Worm (Caenorhabditis elegans): ENCODE data around the gene C33D9.8.

Gene C33D9.8

ce11 chrIV:8822598-8822997 is 36.0 kb upstream of the C33D9.8 start:
- TF ChIP-seq ces-1 (GFP tag; optimal IDR thresholded peaks at IDR 0.05): no peak
- TF ChIP-seq mls-2 (tag; optimal IDR thresholded peaks at IDR 0.05): no peak
- no peak for TF ChIP-seq nhr-237 (tag; optimal IDR thresholded peaks at IDR 0.05)
- TF ChIP-seq lsy-2 (tag; optimal IDR thresholded peaks at IDR 0.05): no peak
- TF ChIP-seq blmp-1 (tag; optimal IDR thresholded peaks at IDR 0.05): no peak
- TF ChIP-seq nhr-2 (tag; optimal IDR thresholded peaks at IDR 0.05): no peak
- no peak for TF ChIP-seq ceh-39 (tag; optimal IDR thresholded peaks at IDR 0.05)
- no peak for TF ChIP-seq pha-4 (tag; optimal IDR thresholded peaks at IDR 0.05)
- no peak for TF ChIP-seq elt-1 (tag; optimal IDR thresholded peaks at IDR 0.05; ENCODE audit: borderline replicate concordance, insufficient read depth)
- TF ChIP-seq snpc-4 (tag; optimal IDR thresholded peaks at IDR 0.05): no peak
- TF ChIP-seq nhr-12 (tag; optimal IDR thresholded peaks at IDR 0.05): no peak
- TF ChIP-seq ceh-43 (GFP tag; optimal IDR thresholded peaks at IDR 0.05): no peak
- no peak for TF ChIP-seq bed-3 (GFP tag; optimal IDR thresholded peaks at IDR 0.05)
- TF ChIP-seq cnd-1 (tag; optimal IDR thresholded peaks at IDR 0.05): no peak
- TF ChIP-seq ham-2 (GFP tag; optimal IDR thresholded peaks at IDR 0.05): no peak
- no peak for TF ChIP-seq lin-13 (tag; optimal IDR thresholded peaks at IDR 0.05)
- TF ChIP-seq unc-62 (GFP tag; optimal IDR thresholded peaks at IDR 0.05): no peak
- no peak for TF ChIP-seq zip-8 (tag; optimal IDR thresholded peaks at IDR 0.05)
- no peak for TF ChIP-seq lin-32 (GFP tag; optimal IDR thresholded peaks at IDR 0.05)
- TF ChIP-seq flh-1 (GFP tag; optimal IDR thresholded peaks at IDR 0.05): no peak

DNA sequence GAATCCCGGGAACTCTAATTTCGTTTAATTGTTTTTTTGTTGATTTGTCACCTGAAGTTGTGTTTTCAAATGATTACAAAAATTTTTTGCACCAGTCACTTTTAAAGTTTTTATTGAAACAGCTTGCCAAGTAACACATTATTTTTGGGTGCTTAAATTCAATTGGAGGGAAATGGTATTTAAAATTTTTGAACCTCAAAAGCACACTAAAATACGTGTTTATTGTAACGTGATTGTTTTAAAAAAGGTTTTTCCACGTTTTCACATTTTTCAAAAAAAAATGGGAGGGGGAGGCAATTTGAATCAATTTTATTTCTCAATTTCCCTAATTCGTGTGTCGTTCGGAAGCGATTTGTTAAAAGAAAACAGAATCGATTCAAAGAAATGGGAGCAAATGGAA is 34.6 kb upstream of the C33D9.8 start, which contains the start of gene T28C6.5:
T28C6.5 (plus strand) TSS at position 301 of the 400 bp plus-strand sequence.
- TF ChIP-seq unc-39 (tag; optimal IDR thresholded peaks at IDR 0.05) (no peak), nhr-76 (tag; optimal IDR thresholded peaks at IDR 0.05) (no peak), cnd-1 (tag; optimal IDR thresholded peaks at IDR 0.05) (no peak), hlh-1 (tag; optimal IDR thresholded peaks at IDR 0.05) (no peak), elt-1 (tag; optimal IDR thresholded peaks at IDR 0.05; ENCODE audit: borderline replicate concordance, insufficient read depth) (no peak)

ce11 chrIV:8820041-8820440 is 33.5 kb upstream of the C33D9.8 start, which contains the start of gene T28C6.3:
Gene T28C6.3 (plus strand): TSS chrIV:8820341.
- TF ChIP-seq cnd-1 (tag; optimal IDR thresholded peaks at IDR 0.05) (no peak), nhr-2 (tag; optimal IDR thresholded peaks at IDR 0.05) (no peak), tbx-8 (GFP tag; optimal IDR thresholded peaks at IDR 0.05) (no peak), nhr-237 (tag; optimal IDR thresholded peaks at IDR 0.05) (no peak), lsy-2 (tag; optimal IDR thresholded peaks at IDR 0.05) (no peak), zip-8 (tag; optimal IDR thresholded peaks at IDR 0.05) (no peak), ztf-11 (tag; optimal IDR thresholded peaks at IDR 0.05) (no peak), ham-2 (GFP tag; optimal IDR thresholded peaks at IDR 0.05) (no peak), pha-4 (tag; optimal IDR thresholded peaks at IDR 0.05) (no peak), ces-1 (GFP tag; optimal IDR thresholded peaks at IDR 0.05) (no peak)

DNA sequence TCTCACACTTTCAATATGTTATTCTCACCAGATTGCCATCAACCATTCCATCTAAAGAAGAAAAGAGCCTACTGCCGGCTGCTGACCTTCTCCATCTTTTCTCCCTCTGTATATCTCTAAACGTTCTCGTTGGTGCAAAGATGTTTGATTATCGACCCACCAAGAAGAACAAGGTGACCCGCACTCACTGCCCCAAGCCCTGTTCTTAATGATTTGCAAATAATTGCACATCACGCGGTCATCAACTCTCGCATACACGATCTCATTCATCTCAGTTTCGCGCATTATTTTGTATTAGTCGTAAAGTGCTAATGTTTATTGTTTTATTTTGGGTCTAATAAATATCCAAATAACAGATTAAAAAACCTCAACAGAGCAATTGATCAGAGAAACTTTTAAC is 32.9 kb upstream of the C33D9.8 start:
- TF ChIP-seq nhr-2 (tag; optimal IDR thresholded peaks at IDR 0.05): peak; percentile 94
- TF ChIP-seq flh-1 (GFP tag; optimal IDR thresholded peaks at IDR 0.05): no peak
- TF ChIP-seq ceh-39 (tag; optimal IDR thresholded peaks at IDR 0.05): peak; percentile 44
- peak; percentile 10 for TF ChIP-seq hlh-1 (tag; optimal IDR thresholded peaks at IDR 0.05)

- TF ChIP-seq unc-120 (tag; optimal IDR thresholded peaks at IDR 0.05; ENCODE audit: poor library complexity, severe bottlenecking): no peak
- no peak for TF ChIP-seq mls-2 (tag; optimal IDR thresholded peaks at IDR 0.05)
- TF ChIP-seq elt-3 (tag; optimal IDR thresholded peaks at IDR 0.05): no peak
- TF ChIP-seq bed-3 (GFP tag; optimal IDR thresholded peaks at IDR 0.05): no peak
- no peak for TF ChIP-seq mab-5 (tag; optimal IDR thresholded peaks at IDR 0.05)
These were observed 31.1 kb upstream of the C33D9.8 start, which contains the start of gene T28C6.10 for ce11 chrIV:8817639-8818038. Gene T28C6.10 (plus strand): TSS chrIV:8817939.

DNA sequence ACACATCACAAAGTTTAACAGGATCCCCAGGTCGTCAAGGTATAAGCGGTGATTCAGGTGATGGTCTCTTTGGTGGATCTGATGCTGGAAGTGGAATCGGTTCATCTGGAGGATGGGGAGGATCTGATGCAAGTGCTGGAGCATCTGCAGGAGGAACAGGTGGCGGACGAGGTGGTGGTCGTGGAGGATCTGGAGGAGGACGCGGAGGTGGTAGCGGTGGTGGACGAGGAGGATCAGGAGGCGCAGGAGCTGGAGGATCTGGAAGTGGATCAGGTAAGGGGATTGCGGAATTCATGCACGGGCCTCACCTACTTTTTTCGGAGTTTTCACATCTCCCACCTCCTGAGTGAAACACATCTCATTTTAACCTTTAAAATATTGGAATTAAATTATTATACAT is 30.1 kb upstream of the C33D9.8 start:
- TF ChIP-seq ztf-11 (tag; optimal IDR thresholded peaks at IDR 0.05) (no peak), sptf-1 (tag; optimal IDR thresholded peaks at IDR 0.05) (no peak), unc-62 (GFP tag; optimal IDR thresholded peaks at IDR 0.05) (no peak), blmp-1 (tag; optimal IDR thresholded peaks at IDR 0.05) (no peak), nhr-76 (tag; optimal IDR thresholded peaks at IDR 0.05) (no peak), sem-2 (GFP tag; optimal IDR thresholded peaks at IDR 0.05) (no peak), ceh-83 (GFP tag; optimal IDR thresholded peaks at IDR 0.05) (no peak)
